Fruit fly (Drosophila melanogaster) whole organism, embryonic: Measurements from ENCODE around the gene Oct-TyrR.

Experiments
- Bdp1 ChIP-seq: fragments of 200-800 bp; sonication (Bioruptor generic); optimal IDR thresholded peaks from 3 replicates; lab custom pipeline; 2016; ENCODE audit warnings: missing biosample characterization, missing genetic modification characterization
- Bteb2 ChIP-seq: fragments of 200-800 bp; sonication (Bioruptor generic); optimal IDR thresholded peaks from 2 replicates; lab custom pipeline; 2016; ENCODE audit warnings: missing biosample characterization, missing genetic modification characterization
- CG10565 ChIP-seq: fragments of 200-800 bp; sonication (Bioruptor generic); optimal IDR thresholded peaks from 3 replicates; lab custom pipeline; 2016; ENCODE audit warnings: missing biosample characterization, mild to moderate bottlenecking, missing genetic modification characterization
- CG11085 ChIP-seq: fragments of 200-800 bp; sonication (Bioruptor generic); IDR thresholded peaks from 2 replicates; pipeline ENCODE4 v1.3.6; 2022; ENCODE audit warnings: missing biosample characterization, missing genetic modification characterization
- CG12659 ChIP-seq: fragments of 200-800 bp; sonication (Bioruptor generic); optimal IDR thresholded peaks from 3 replicates; lab custom pipeline; 2017; ENCODE audit warnings: mild to moderate bottlenecking, missing biosample characterization, missing genetic modification reagents, missing genetic modification characterization
- CG13287 ChIP-seq: fragments of 200-800 bp; sonication (Bioruptor generic); IDR thresholded peaks from 2 replicates; pipeline ENCODE4 v1.3.6; 2022; ENCODE audit warnings: missing biosample characterization, missing genetic modification characterization; ENCODE audit not compliant: partially characterized antibody
- CG15011 ChIP-seq: fragments of 200-800 bp; sonication (Bioruptor generic); optimal IDR thresholded peaks from 3 replicates; lab custom pipeline; 2018; ENCODE audit warnings: missing biosample characterization, mild to moderate bottlenecking, missing genetic modification characterization
- CG2129 ChIP-seq: fragments of 200-800 bp; sonication (Bioruptor generic); IDR thresholded peaks from 2 replicates; pipeline ENCODE4 v1.3.6; 2022; ENCODE audit warnings: missing biosample characterization, missing genetic modification characterization; ENCODE audit not compliant: partially characterized antibody
- CG2712 ChIP-seq: fragments of 200-800 bp; optimal IDR thresholded peaks from 3 replicates; lab custom pipeline; 2019; ENCODE audit warnings: missing biosample characterization, mild to moderate bottlenecking, missing genetic modification characterization, moderate library complexity
- CG6854 ChIP-seq: fragments of 200-800 bp; sonication (Bioruptor generic); optimal IDR thresholded peaks from 3 replicates; lab custom pipeline; 2017; ENCODE audit warnings: missing biosample characterization, mild to moderate bottlenecking, missing genetic modification characterization
- CG8924 ChIP-seq: fragments of 200-800 bp; optimal IDR thresholded peaks from 3 replicates; lab custom pipeline; 2019; ENCODE audit warnings: missing biosample characterization, mild to moderate bottlenecking, missing genetic modification characterization, moderate library complexity
- CG8944 ChIP-seq: fragments of 200-800 bp; sonication (Bioruptor generic); optimal IDR thresholded peaks from 3 replicates; lab custom pipeline; 2016; ENCODE audit warnings: missing biosample characterization, missing genetic modification characterization
- CG9876 ChIP-seq: fragments of 200-800 bp; sonication (Bioruptor generic); optimal IDR thresholded peaks from 2 replicates; lab custom pipeline; 2016; ENCODE audit warnings: missing biosample characterization, missing genetic modification characterization
- CHES-1-like ChIP-seq: fragments of 200-800 bp; sonication (Bioruptor generic); optimal IDR thresholded peaks from 2 replicates; lab custom pipeline; 2016; ENCODE audit warnings: missing biosample characterization, missing genetic modification characterization
- CrebB ChIP-seq: fragments of 200-800 bp; sonication (Bioruptor generic); optimal IDR thresholded peaks from 3 replicates; lab custom pipeline; 2018; ENCODE audit warnings: missing biosample characterization, mild to moderate bottlenecking, missing genetic modification characterization
- Dad ChIP-seq: fragments of 200-800 bp; sonication (Bioruptor generic); optimal IDR thresholded peaks from 3 replicates; lab custom pipeline; 2016; ENCODE audit warnings: missing biosample characterization, missing genetic modification characterization
- Dll ChIP-seq: fragments of 200-800 bp; sonication (Bioruptor generic); IDR thresholded peaks from 4 replicates; pipeline ENCODE4 v1.3.6; 2022; ENCODE audit warnings: missing biosample characterization, missing genetic modification characterization; ENCODE audit not compliant: partially characterized antibody
- ERR ChIP-seq: fragments of 200-800 bp; sonication (Bioruptor generic); optimal IDR thresholded peaks from 2 replicates; lab custom pipeline; 2016; ENCODE audit warnings: missing biosample characterization, missing genetic modification characterization
- Nf-YB ChIP-seq: fragments of 200-800 bp; sonication (Bioruptor generic); optimal IDR thresholded peaks from 3 replicates; lab custom pipeline; 2019; ENCODE audit warnings: missing biosample characterization, mild to moderate bottlenecking, missing genetic modification characterization, moderate library complexity
- Xbp1 ChIP-seq: fragments of 200-800 bp; sonication (Bioruptor generic); optimal IDR thresholded peaks from 3 replicates; lab custom pipeline; 2016; ENCODE audit warnings: missing biosample characterization, mild to moderate bottlenecking, missing genetic modification characterization
- YL-1 ChIP-seq: fragments of 200-800 bp; sonication (Bioruptor generic); optimal IDR thresholded peaks from 3 replicates; lab custom pipeline; 2017; ENCODE audit warnings: missing biosample characterization, mild to moderate bottlenecking, missing genetic modification characterization
- aop ChIP-seq: fragments of 200-800 bp; sonication (Bioruptor generic); IDR thresholded peaks from 2 replicates; pipeline ENCODE4 v1.3.6; 2022; ENCODE audit warnings: missing biosample characterization, missing genetic modification characterization
- ap ChIP-seq: fragments of 200-800 bp; sonication (Bioruptor generic); IDR thresholded peaks from 2 replicates; pipeline ENCODE4 v1.3.6; 2022; ENCODE audit warnings: missing biosample characterization, missing genetic modification characterization
- ato ChIP-seq: fragments of 200-800 bp; sonication (Bioruptor generic); IDR thresholded peaks from 2 replicates; pipeline ENCODE4 v1.3.6; 2022; ENCODE audit warnings: missing biosample characterization, missing genetic modification characterization; ENCODE audit not compliant: partially characterized antibody
- bcd ChIP-seq: fragments of 200-800 bp; sonication (Bioruptor generic); optimal IDR thresholded peaks from 2 replicates; lab custom pipeline; 2017; ENCODE audit warnings: missing biosample characterization, mild to moderate bottlenecking, missing genetic modification characterization
- caup ChIP-seq: fragments of 200-800 bp; sonication (Bioruptor generic); optimal IDR thresholded peaks from 3 replicates; lab custom pipeline; 2017; ENCODE audit warnings: missing biosample characterization, mild to moderate bottlenecking, missing genetic modification characterization, moderate library complexity; ENCODE audit not compliant: severe bottlenecking
- chinmo ChIP-seq: fragments of 200-800 bp; sonication (Bioruptor generic); IDR thresholded peaks from 4 replicates; pipeline ENCODE4 v1.3.6; 2022; ENCODE audit warnings: missing biosample characterization, missing genetic modification characterization; ENCODE audit not compliant: partially characterized antibody
- dimm ChIP-seq: fragments of 200-800 bp; sonication (Bioruptor generic); IDR thresholded peaks from 2 replicates; pipeline ENCODE4 v1.3.6; 2022; ENCODE audit warnings: missing biosample characterization, missing genetic modification characterization
- fd64A ChIP-seq: fragments of 200-800 bp; sonication (Bioruptor generic); optimal IDR thresholded peaks from 3 replicates; lab custom pipeline; 2018; ENCODE audit warnings: missing biosample characterization, mild to moderate bottlenecking, missing genetic modification characterization
- fd96Cb ChIP-seq: fragments of 200-800 bp; sonication (Bioruptor generic); optimal IDR thresholded peaks from 2 replicates; lab custom pipeline; 2018; ENCODE audit warnings: missing biosample characterization, mild to moderate bottlenecking, missing genetic modification characterization, moderate library complexity
- hb ChIP-seq: fragments of 200-800 bp; sonication (Bioruptor generic); IDR thresholded peaks from 3 replicates; pipeline ENCODE4 v1.3.6; 2022; ENCODE audit warnings: missing biosample characterization, missing genetic modification characterization; ENCODE audit not compliant: partially characterized antibody
- jing ChIP-seq: fragments of 200-800 bp; sonication (Bioruptor generic); optimal IDR thresholded peaks from 2 replicates; lab custom pipeline; 2018; ENCODE audit warnings: missing biosample characterization, mild to moderate bottlenecking, missing genetic modification characterization
- jumu ChIP-seq: fragments of 200-800 bp; sonication (Bioruptor generic); optimal IDR thresholded peaks from 3 replicates; lab custom pipeline; 2016; ENCODE audit warnings: missing biosample characterization, missing genetic modification characterization
- kah ChIP-seq: fragments of 200-800 bp; sonication (Bioruptor generic); optimal IDR thresholded peaks from 2 replicates; lab custom pipeline; 2018; ENCODE audit warnings: missing biosample characterization, mild to moderate bottlenecking, missing genetic modification characterization
- lbe ChIP-seq: fragments of 200-800 bp; sonication (Bioruptor generic); optimal IDR thresholded peaks from 2 replicates; lab custom pipeline; 2016; ENCODE audit warnings: missing biosample characterization, mild to moderate bottlenecking, missing genetic modification characterization
- lilli ChIP-seq: fragments of 200-800 bp; sonication (Bioruptor generic); optimal IDR thresholded peaks from 3 replicates; lab custom pipeline; 2016; ENCODE audit warnings: missing biosample characterization, missing genetic modification characterization
- lov ChIP-seq, 2 experiments: fragments of 200-800 bp in 1 of 2; fragments of >200 bp in 1 of 2; sonication (Bioruptor generic) in 1 of 2; IDR thresholded peaks in 1 of 2; optimal IDR thresholded peaks in 1 of 2; 2 replicates in 1 of 2; 3 replicates in 1 of 2; pipeline versions ENCODE4 v1.3.6 to Lab custom; 2017 to 2022; ENCODE audit warnings: missing biosample characterization in 1 of 2, missing genetic modification characterization in 1 of 2
- mld ChIP-seq: fragments of 200-800 bp; sonication (Bioruptor generic); IDR thresholded peaks from 3 replicates; pipeline ENCODE4 v1.3.6; 2022; ENCODE audit warnings: missing biosample characterization, missing genetic modification characterization; ENCODE audit not compliant: partially characterized antibody
- pb ChIP-seq: fragments of 200-800 bp; sonication (Bioruptor generic); optimal IDR thresholded peaks from 3 replicates; lab custom pipeline; 2016; ENCODE audit warnings: missing biosample characterization, missing genetic modification characterization
- pnt ChIP-seq: fragments of 200-800 bp; sonication (Bioruptor generic); optimal IDR thresholded peaks from 3 replicates; lab custom pipeline; 2016; ENCODE audit warnings: missing biosample characterization, missing genetic modification characterization
- prd ChIP-seq, 3 experiments: fragments of >200 bp in 2 of 3; fragments of 200-800 bp in 1 of 3; sonication (Bioruptor generic) in 1 of 3; optimal IDR thresholded peaks in 2 of 3; IDR thresholded peaks in 1 of 3; 2 replicates in 2 of 3; 3 replicates in 1 of 3; pipeline versions ENCODE4 v1.3.6 to Lab custom; 2017 to 2022; ENCODE audit warnings: missing biosample characterization in 1 of 3, missing genetic modification characterization in 1 of 3
- salm ChIP-seq: fragments of 200-800 bp; sonication (Bioruptor generic); optimal IDR thresholded peaks from 2 replicates; lab custom pipeline; 2018; ENCODE audit warnings: missing biosample characterization, mild to moderate bottlenecking, missing genetic modification characterization
- sna ChIP-seq: fragments of 200-800 bp; sonication (Bioruptor generic); IDR thresholded peaks from 2 replicates; pipeline ENCODE4 v1.3.6; 2022; ENCODE audit warnings: missing biosample characterization, missing genetic modification characterization; ENCODE audit not compliant: partially characterized antibody
- so ChIP-seq: fragments of 200-800 bp; sonication (Bioruptor generic); IDR thresholded peaks from 3 replicates; pipeline ENCODE4 v1.3.6; 2022; ENCODE audit warnings: missing biosample characterization, missing genetic modification characterization
- sr ChIP-seq: fragments of 200-800 bp; sonication (Bioruptor generic); IDR thresholded peaks from 3 replicates; pipeline ENCODE4 v1.3.6; 2022; ENCODE audit warnings: missing biosample characterization, missing genetic modification characterization
- stc ChIP-seq: fragments of 200-800 bp; sonication (Bioruptor generic); IDR thresholded peaks from 2 replicates; pipeline ENCODE4 v1.3.6; 2022; ENCODE audit warnings: missing biosample characterization, missing genetic modification characterization
- tup ChIP-seq: fragments of 200-800 bp; sonication (Bioruptor generic); optimal IDR thresholded peaks from 2 replicates; lab custom pipeline; 2016; ENCODE audit warnings: missing biosample characterization, mild to moderate bottlenecking, missing genetic modification characterization, moderate library complexity
- twi ChIP-seq: fragments of 200-800 bp; optimal IDR thresholded peaks from 2 replicates; lab custom pipeline; 2019; ENCODE audit warnings: missing biosample characterization, mild to moderate bottlenecking, missing genetic modification characterization, moderate library complexity

Oct-TyrR gene

dm6 chr3L:22071687-22072394, 37.0 kb downstream of the Oct-TyrR start, which contains the start of gene CG7139 (continued):
- TF ChIP-seq fd64A (no peak), stc (GFP tag; lab: Robert Waterston, UW) (no peak), lilli (GFP tag; lab: Kevin White, UChicago) (no peak), Bdp1 (no peak), CG2712 (no peak), CG13287 (GFP tag; lab: Robert Waterston, UW) (peak; percentile 53), so (no peak), salm (no peak), prd (optimal IDR thresholded peaks at IDR 0.05; lab: Kevin White, UChicago) (no peak), prd (GFP tag; IDR thresholded peaks at IDR 0.05; lab: Robert Waterston, UW) (no peak), CG2129 (GFP tag; lab: Robert Waterston, UW) (0 out of 2 replicates have a peak, but pooled peaks have one; percentile 22), bcd (GFP tag; lab: Kevin White, UChicago) (peak; percentile 9), CG9876 (GFP tag; lab: Kevin White, UChicago) (no peak), fd96Cb (no peak), chinmo (GFP tag; lab: Robert Waterston, UW) (0 out of 4 replicates have a peak, but pooled peaks have one; percentile 46), sr (no peak), ERR (GFP tag; lab: Kevin White, UChicago) (no peak), CG8944 (GFP tag; lab: Kevin White, UChicago) (no peak), jing (GFP tag; lab: Kevin White, UChicago) (no peak), YL-1 (GFP tag; lab: Kevin White, UChicago) (peak; percentile 14), jumu (no peak), CG11085 (GFP tag; lab: Robert Waterston, UW) (no peak), pb (GFP tag; lab: Kevin White, UChicago) (no peak), Nf-YB (GFP tag; lab: Kevin White, UChicago) (no peak), CG10565 (GFP tag; lab: Kevin White, UChicago) (no peak), kah (GFP tag; lab: Kevin White, UChicago) (no peak), twi (tag; lab: Kevin White, UChicago) (no peak), sna (GFP tag; lab: Robert Waterston, UW) (peak; percentile 71), CHES-1-like (GFP tag; lab: Kevin White, UChicago) (no peak), ap (GFP tag; lab: Robert Waterston, UW) (no peak), pnt (GFP tag; lab: Kevin White, UChicago) (no peak), CG6854 (no peak), CrebB (tag; lab: Kevin White, UChicago) (no peak), lov (optimal IDR thresholded peaks at IDR 0.05; lab: Kevin White, UChicago) (no peak), lov (GFP tag; IDR thresholded peaks at IDR 0.05; lab: Robert Waterston, UW) (no peak), CG15011 (GFP tag; lab: Kevin White, UChicago) (no peak), caup (GFP tag; lab: Kevin White, UChicago) (no peak), Xbp1 (GFP tag; lab: Kevin White, UChicago) (peak; percentile 67), lbe (GFP tag; lab: Kevin White, UChicago) (no peak), Dad (no peak), Dll (peak; percentile 67; the same call in 3 of the 4 replicates), CG8924 (tag; lab: Kevin White, UChicago) (no peak), Bteb2 (GFP tag; lab: Kevin White, UChicago) (no peak), dimm (GFP tag; lab: Robert Waterston, UW) (no peak), aop (GFP tag; lab: Robert Waterston, UW) (no peak), tup (GFP tag; lab: Kevin White, UChicago) (no peak), mld (GFP tag; lab: Robert Waterston, UW) (peak; percentile 42; the same call in 1 of the 3 replicates), ato (GFP tag; lab: Robert Waterston, UW) (0 out of 2 replicates have a peak, but pooled peaks have one; percentile 43), hb (GFP tag; lab: Robert Waterston, UW) (peak; percentile 55), CG12659 (GFP tag; lab: Kevin White, UChicago) (peak; percentile 48)
